Worm (Caenorhabditis elegans): ENCODE results near the gene C44C10.5.
A peak's percentile ranks its signal among the peaks of the same experiment; 100 is the strongest.

C44C10.5 gene

DNA sequence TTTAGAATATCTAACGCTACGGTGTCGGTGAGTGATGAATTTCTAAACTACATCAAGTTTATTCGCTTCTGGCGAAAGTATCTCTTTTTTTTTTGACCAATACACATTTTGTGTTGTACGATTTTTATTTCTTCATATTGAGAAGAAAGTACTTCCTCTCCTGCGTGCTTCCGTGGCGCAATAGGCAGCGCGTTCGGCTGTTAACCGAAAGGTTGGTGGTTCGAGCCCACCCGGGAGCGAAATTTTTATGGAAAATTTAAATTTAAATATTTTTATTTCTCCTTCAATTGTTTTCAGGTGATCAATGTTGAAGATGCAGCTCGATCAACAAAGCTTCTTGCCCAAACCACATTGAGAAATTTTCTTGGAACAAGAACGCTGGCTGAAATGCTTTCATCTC, 44.8 kb upstream of the C44C10.5 start (continued):
- TF ChIP-seq ceh-44 (GFP tag; IDR thresholded peaks at IDR 0.05) (0 out of 2 replicates have a peak, but pooled peaks have one; percentile 37), attf-4 (tag; optimal IDR thresholded peaks at IDR 0.05) (no peak), daf-19 (GFP tag; conservative IDR thresholded peaks at IDR 0.05) (peak; percentile 44; the same call in 1 of the 2 replicates), ama-1 (optimal IDR thresholded peaks at IDR 0.05) (no peak), nhr-237 (tag; optimal IDR thresholded peaks at IDR 0.05) (no peak), saeg-2 (GFP tag; IDR thresholded peaks at IDR 0.05) (no peak), ceh-82 (tag; optimal IDR thresholded peaks at IDR 0.05) (no peak), ztf-11 (tag; optimal IDR thresholded peaks at IDR 0.05) (no peak), nhr-111 (GFP tag; optimal IDR thresholded peaks at IDR 0.05) (no peak), F10B5.3 (tag; optimal IDR thresholded peaks at IDR 0.05) (no peak), vab-7 (GFP tag; IDR thresholded peaks at IDR 0.05) (peak; percentile 72), lin-15B (tag; optimal IDR thresholded peaks at IDR 0.05) (no peak), ces-1 (GFP tag; optimal IDR thresholded peaks at IDR 0.05) (no peak), madf-5 (GFP tag; IDR thresholded peaks at IDR 0.05) (0 out of 4 replicates have a peak, but pooled peaks have one; percentile 14 to 76), snpc-4 (tag; optimal IDR thresholded peaks at IDR 0.05) (no peak), ceh-62 (tag; optimal IDR thresholded peaks at IDR 0.05) (no peak), daf-8 (GFP tag; IDR thresholded peaks at IDR 0.05) (0 out of 2 replicates have a peak, but pooled peaks have one; percentile 54), gei-8 (GFP tag; optimal IDR thresholded peaks at IDR 0.05) (no peak), hlh-11 (tag; optimal IDR thresholded peaks at IDR 0.05) (peak; percentile 41), ztf-7 (tag; optimal IDR thresholded peaks at IDR 0.05) (no peak), Y5F2A.4 (GFP tag; optimal IDR thresholded peaks at IDR 0.05) (no peak), unc-130 (GFP tag; optimal IDR thresholded peaks at IDR 0.05) (no peak), aly-2 (tag; optimal IDR thresholded peaks at IDR 0.05) (no peak), zip-2 (tag; optimal IDR thresholded peaks at IDR 0.05) (no peak), unc-62 (GFP tag; optimal IDR thresholded peaks at IDR 0.05 in 1 of 2) (no peak), unc-62 (tag; optimal IDR thresholded peaks at IDR 0.05) (no peak), mxl-2 (GFP tag; conservative IDR thresholded peaks at IDR 0.05) (no peak), dmd-6 (GFP tag; IDR thresholded peaks at IDR 0.05) (0 out of 2 replicates have a peak, but pooled peaks have one; percentile 38), cey-2 (tag; optimal IDR thresholded peaks at IDR 0.05; ENCODE audit: borderline replicate concordance, insufficient read depth) (no peak), duxl-1 (tag; optimal IDR thresholded peaks at IDR 0.05; ENCODE audit: poor library complexity) (peak; percentile 43), skn-1 (tag; optimal IDR thresholded peaks at IDR 0.05) (no peak), zip-11 (GFP tag; IDR thresholded peaks at IDR 0.05) (no peak), aha-1 (tag) (no peak), nhr-41 (GFP tag; IDR thresholded peaks at IDR 0.05) (no peak), F44E2.7 (GFP tag; IDR thresholded peaks at IDR 0.05) (no peak), ceh-28 (tag; optimal IDR thresholded peaks at IDR 0.05) (no peak), nhr-76 (tag; optimal IDR thresholded peaks at IDR 0.05) (no peak), jun-1 (tag; optimal IDR thresholded peaks at IDR 0.05) (no peak), ceh-32 (tag; optimal IDR thresholded peaks at IDR 0.05; ENCODE audit: poor library complexity) (no peak), ZK546.5 (tag; optimal IDR thresholded peaks at IDR 0.05) (no peak), mep-1 (tag; optimal IDR thresholded peaks at IDR 0.05) (peak; percentile 68), nhr-28 (tag; optimal IDR thresholded peaks at IDR 0.05) (peak; percentile 44), nhr-42 (GFP tag; IDR thresholded peaks at IDR 0.05) (0 out of 2 replicates have a peak, but pooled peaks have one; percentile 39), ctbp-1 (GFP tag; IDR thresholded peaks at IDR 0.05) (peak; percentile 54; the same call in 1 of the 2 replicates), nhr-6 (tag; optimal IDR thresholded peaks at IDR 0.05) (no peak), zfp-2 (tag; optimal IDR thresholded peaks at IDR 0.05) (no peak), nhr-48 (tag; optimal IDR thresholded peaks at IDR 0.05) (peak; percentile 35), mdl-1 (tag; optimal IDR thresholded peaks at IDR 0.05) (no peak), egl-27 (tag; optimal IDR thresholded peaks at IDR 0.05) (no peak), dpl-1 (GFP tag; optimal IDR thresholded peaks at IDR 0.05) (no peak), hlh-30 (tag; optimal IDR thresholded peaks at IDR 0.05; ENCODE audit: insufficient read depth) (peak; percentile 41), tag-97 (GFP tag; IDR thresholded peaks at IDR 0.05) (no peak), D1046.2 (GFP tag; IDR thresholded peaks at IDR 0.05) (0 out of 2 replicates have a peak, but pooled peaks have one; percentile 76)
